Fruit fly (Drosophila melanogaster) whole organism: Measurements from ENCODE around the gene svp.

Experiments
- CG8478 ChIP-seq: fragments of >200 bp; optimal IDR thresholded peaks from 2 replicates; lab custom pipeline; 2018; ENCODE audit warnings: inconsistent platforms
- Dll ChIP-seq: fragments of >200 bp; optimal IDR thresholded peaks from 2 replicates; lab custom pipeline; 2017
- EcR ChIP-seq, 2 experiments: fragments of >200 bp; optimal IDR thresholded peaks; 2 replicates each; lab custom pipeline; 2017; ENCODE audit warnings: missing biosample characterization in 2 of 2, missing genetic modification characterization in 2 of 2, missing genetic modification reagents in 2 of 2
- pan ChIP-seq: fragments of >200 bp; optimal IDR thresholded peaks from 2 replicates; lab custom pipeline; 2017
- psq ChIP-seq: fragments of >200 bp; optimal IDR thresholded peaks from 2 replicates; lab custom pipeline; 2017
- usp ChIP-seq: fragments of >200 bp; optimal IDR thresholded peaks from 2 replicates; lab custom pipeline; 2017; ENCODE audit warnings: missing biosample characterization, missing genetic modification characterization, mixed read lengths

The svp gene

DNA sequence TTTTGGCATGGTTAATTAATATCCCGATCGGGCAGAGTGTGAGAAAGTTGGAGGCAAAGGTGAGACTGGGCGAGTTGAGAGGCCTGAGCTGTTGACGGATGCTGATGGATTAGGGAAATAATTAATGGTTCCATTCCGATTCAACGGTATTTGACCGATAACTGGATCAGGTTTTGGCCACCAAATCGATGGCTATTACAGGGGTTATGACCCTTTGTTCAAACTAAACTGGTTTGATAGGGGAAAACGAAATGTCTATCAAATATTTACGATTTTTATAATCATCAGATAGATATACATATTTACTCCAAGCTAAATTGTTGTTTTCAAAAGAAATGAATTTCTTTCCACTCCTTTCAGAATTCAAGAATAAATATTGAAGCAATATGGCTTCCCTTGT lies at the start of gene svp, which contains the start of gene CG44037:
TSS of gene svp (plus strand) at position 301 of the 400 bp plus-strand sequence.
TSS of gene CG44037 (plus strand) at position 301 of the 400 bp plus-strand sequence.
- TF ChIP-seq psq (lab: Kevin White, UChicago): no peak
- TF ChIP-seq pan (lab: Kevin White, UChicago): no peak
- TF ChIP-seq CG8478 (lab: Kevin White, UChicago): no peak
- TF ChIP-seq EcR (GFP tag; optimal IDR thresholded peaks at IDR 0.05; lab: Kevin White, UChicago): no peak
- TF ChIP-seq Dll (lab: Kevin White, UChicago): no peak
- TF ChIP-seq usp (GFP tag; lab: Kevin White, UChicago): no peak

DNA sequence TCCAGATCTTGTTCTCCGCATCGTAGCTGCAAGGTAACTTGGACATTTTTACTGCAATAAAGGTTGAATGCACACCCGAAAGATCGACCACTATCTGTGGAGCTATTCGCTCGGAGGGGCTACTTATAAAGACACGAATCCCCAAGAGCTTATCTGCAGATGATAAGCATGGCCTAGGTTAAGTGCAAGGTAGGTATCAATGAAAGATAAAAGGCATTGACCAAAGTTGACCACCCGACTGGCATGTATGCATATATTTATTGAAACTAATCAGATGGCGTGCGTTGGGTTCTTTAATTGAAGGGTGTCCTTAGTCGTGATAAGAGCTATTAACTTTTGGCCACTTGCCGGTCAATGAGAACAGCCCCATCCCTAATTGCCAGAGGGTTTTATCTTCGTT lies 48.3 kb upstream of the svp start, which contains the start of gene CG4830:
TSS of gene CG4830 (minus strand) at position 101 of the 400 bp plus-strand sequence.
- TF ChIP-seq Dll (lab: Kevin White, UChicago) (no peak), usp (GFP tag; lab: Kevin White, UChicago) (no peak), EcR (GFP tag; optimal IDR thresholded peaks at IDR 0.05; lab: Kevin White, UChicago) (no peak), psq (lab: Kevin White, UChicago) (no peak), CG8478 (lab: Kevin White, UChicago) (no peak), pan (lab: Kevin White, UChicago) (no peak)

dm6 chr3R:12211552-12211951 lies 47.0 kb upstream of the svp start:
- TF ChIP-seq Dll (lab: Kevin White, UChicago) (no peak), pan (lab: Kevin White, UChicago) (no peak), EcR (GFP tag; optimal IDR thresholded peaks at IDR 0.05; lab: Kevin White, UChicago) (no peak), psq (lab: Kevin White, UChicago) (no peak), usp (GFP tag; lab: Kevin White, UChicago) (no peak), CG8478 (lab: Kevin White, UChicago) (no peak)

- TF ChIP-seq EcR (GFP tag; optimal IDR thresholded peaks at IDR 0.05; lab: Kevin White, UChicago) (no peak), psq (lab: Kevin White, UChicago) (no peak), pan (lab: Kevin White, UChicago) (no peak), Dll (lab: Kevin White, UChicago) (no peak), CG8478 (lab: Kevin White, UChicago) (no peak), usp (GFP tag; lab: Kevin White, UChicago) (no peak)
These were observed 44.3 kb upstream of the svp start, which contains the start of gene CG14742 for dm6 chr3R:12214201-12214600. TSS of gene CG14742 (plus strand) at chr3R:12214501.

DNA sequence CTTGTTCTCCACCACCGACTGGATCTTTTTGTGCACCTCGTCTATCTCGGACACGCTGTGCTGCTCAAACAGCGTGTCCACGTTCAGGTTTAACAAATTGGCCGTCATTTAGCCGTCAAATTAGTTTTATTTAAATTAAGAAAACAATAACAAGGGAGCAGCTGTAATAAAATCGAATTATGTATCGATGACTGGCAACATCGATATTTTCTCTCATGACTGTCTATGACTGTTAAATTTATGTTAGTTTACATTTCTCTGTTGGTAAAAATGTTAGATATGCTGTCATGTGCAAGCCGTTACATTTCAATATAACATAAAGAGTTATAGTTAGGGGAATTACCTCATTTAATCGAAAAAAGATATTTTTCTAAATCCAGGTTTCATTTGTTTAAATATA lies 39.0 kb upstream of the svp start, which contains the start of gene Cog1:
TSS of gene Cog1 (minus strand) at position 190 of the 400 bp plus-strand sequence.
- TF ChIP-seq pan (lab: Kevin White, UChicago): no peak

DNA sequence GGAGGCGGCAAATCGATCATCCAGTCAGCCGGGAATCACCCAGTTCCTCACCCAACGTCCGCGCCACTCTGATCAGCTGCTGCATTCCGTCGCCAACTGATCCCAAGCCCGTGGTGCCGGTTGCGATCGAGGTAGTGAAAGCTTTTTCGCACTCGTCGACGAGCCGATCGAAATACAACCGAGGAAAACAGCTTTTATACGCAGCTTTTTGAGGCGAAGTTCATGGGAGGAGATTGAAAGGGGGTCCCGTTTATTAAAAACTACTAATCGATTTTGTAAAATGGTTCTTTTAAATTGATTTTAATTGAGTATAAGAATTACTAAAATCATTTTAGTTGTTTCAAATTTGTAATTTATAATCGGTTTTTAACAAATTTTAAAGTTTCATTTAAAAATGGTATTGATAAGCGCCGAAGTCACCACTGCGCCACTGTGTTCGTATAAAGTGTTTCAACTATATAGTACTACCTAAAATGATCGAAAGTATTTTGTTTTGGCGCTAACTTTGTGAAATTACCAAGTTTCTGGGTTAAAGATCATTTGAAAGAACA lies 37.1 kb upstream of the svp start, which contains the start of gene CG4860:
TSS of gene CG4860 (minus strand) at position 99 of the 551 bp plus-strand sequence.
- TF ChIP-seq pan (lab: Kevin White, UChicago) (no peak), EcR (GFP tag; optimal IDR thresholded peaks at IDR 0.05; lab: Kevin White, UChicago) (no peak), usp (GFP tag; lab: Kevin White, UChicago) (no peak), Dll (lab: Kevin White, UChicago) (no peak), CG8478 (lab: Kevin White, UChicago) (no peak), psq (lab: Kevin White, UChicago) (no peak)

- no peak for TF ChIP-seq psq (lab: Kevin White, UChicago)
These were observed 36.4 kb upstream of the svp start, which contains the start of gene Rsbp15 for dm6 chr3R:12222093-12222492. TSS of gene Rsbp15 (plus strand) at chr3R:12222387.

- TF ChIP-seq EcR (GFP tag; optimal IDR thresholded peaks at IDR 0.05; lab: Kevin White, UChicago): no peak
- TF ChIP-seq usp (GFP tag; lab: Kevin White, UChicago): no peak
- TF ChIP-seq psq (lab: Kevin White, UChicago): no peak
- no peak for TF ChIP-seq Dll (lab: Kevin White, UChicago)
- no peak for TF ChIP-seq pan (lab: Kevin White, UChicago)
- no peak for TF ChIP-seq CG8478 (lab: Kevin White, UChicago)
These were observed 33.6 kb upstream of the svp start, which contains the start of gene CG17404 for dm6 chr3R:12224919-12225318. TSS of gene CG17404 (minus strand) at chr3R:12225019.

dm6 chr3R:12226239-12226638 lies 32.3 kb upstream of the svp start, which contains the start of gene CG12256:
TSS of gene CG12256 (minus strand) at chr3R:12226339.
- TF ChIP-seq CG8478 (lab: Kevin White, UChicago) (no peak), usp (GFP tag; lab: Kevin White, UChicago) (no peak), psq (lab: Kevin White, UChicago) (no peak), pan (lab: Kevin White, UChicago) (no peak), Dll (lab: Kevin White, UChicago) (no peak), EcR (GFP tag; optimal IDR thresholded peaks at IDR 0.05; lab: Kevin White, UChicago) (no peak)

DNA sequence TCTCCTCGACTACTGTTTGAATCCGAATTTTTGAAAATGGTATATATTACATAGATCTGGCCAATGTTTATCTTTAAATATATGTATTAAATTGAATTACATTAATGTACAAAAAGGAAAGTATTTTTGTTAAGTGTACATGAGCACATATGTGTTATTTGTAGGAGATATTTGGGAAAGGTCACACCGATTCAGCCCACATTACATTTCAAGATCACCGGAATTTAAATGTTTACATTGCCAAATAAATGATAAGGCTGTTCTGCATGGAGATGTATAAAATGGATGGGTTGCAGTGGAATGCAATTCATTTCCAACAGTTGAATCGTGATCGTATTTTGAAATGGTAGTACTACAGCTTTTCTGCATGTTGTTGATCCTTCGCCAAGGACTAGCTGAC lies 29.4 kb upstream of the svp start, which contains the start of gene CG3916:
TSS of gene CG3916 (plus strand) at position 301 of the 400 bp plus-strand sequence.
- TF ChIP-seq EcR (GFP tag; optimal IDR thresholded peaks at IDR 0.05; lab: Kevin White, UChicago): no peak
- no peak for TF ChIP-seq Dll (lab: Kevin White, UChicago)
- TF ChIP-seq pan (lab: Kevin White, UChicago): no peak
- no peak for TF ChIP-seq psq (lab: Kevin White, UChicago)
- no peak for TF ChIP-seq usp (GFP tag; lab: Kevin White, UChicago)
- TF ChIP-seq CG8478 (lab: Kevin White, UChicago): no peak

DNA sequence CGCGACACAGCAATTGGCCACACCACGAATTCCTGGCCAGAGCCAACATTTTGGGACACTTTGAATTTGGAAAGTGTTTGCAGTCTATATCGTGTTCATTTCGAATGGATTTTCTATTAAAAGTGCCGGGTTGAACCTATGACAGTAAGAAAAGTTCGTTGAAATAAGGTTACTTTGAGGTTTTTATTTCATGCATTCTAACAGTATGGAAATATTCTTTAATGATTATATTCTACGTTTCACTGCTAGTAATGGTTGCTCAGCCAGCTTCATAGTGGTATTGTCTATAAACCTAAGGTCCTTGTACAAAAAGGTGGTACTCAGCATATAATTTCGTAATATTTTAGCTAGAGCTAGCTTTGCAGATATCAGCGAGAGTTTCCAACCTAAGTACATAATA lies 25.9 kb upstream of the svp start, which contains the start of gene Pglym87:
TSS of gene Pglym87 (minus strand) at position 101 of the 400 bp plus-strand sequence.
- no peak for TF ChIP-seq psq (lab: Kevin White, UChicago)
- no peak for TF ChIP-seq pan (lab: Kevin White, UChicago)
- TF ChIP-seq CG8478 (lab: Kevin White, UChicago): no peak
- TF ChIP-seq usp (GFP tag; lab: Kevin White, UChicago): no peak
- TF ChIP-seq EcR (GFP tag; optimal IDR thresholded peaks at IDR 0.05; lab: Kevin White, UChicago): no peak
- TF ChIP-seq Dll (lab: Kevin White, UChicago): no peak
